Fruit fly (Drosophila melanogaster) whole organism, pupa: Measurements from ENCODE around the gene CG5618.

Experiments used
- CG10348 ChIP-seq: fragments of 200-800 bp; sonication (Bioruptor generic); IDR thresholded peaks from 2 replicates; pipeline ENCODE4 v1.3.6; 2022; ENCODE audit warnings: missing biosample characterization, missing genetic modification characterization
- CG12605 ChIP-seq: fragments of 200-800 bp; sonication (Bioruptor generic); IDR thresholded peaks from 2 replicates; pipeline ENCODE4 v1.3.6; 2022; ENCODE audit warnings: missing biosample characterization, missing genetic modification characterization
- CG13204 ChIP-seq: fragments of 200-800 bp; sonication (Bioruptor generic); optimal IDR thresholded peaks from 2 replicates; lab custom pipeline; 2018; ENCODE audit warnings: missing biosample characterization, mild to moderate bottlenecking, missing genetic modification characterization, moderate library complexity
- CG14655 ChIP-seq: fragments of 200-800 bp; sonication (Bioruptor generic); optimal IDR thresholded peaks from 3 replicates; lab custom pipeline; 2017; ENCODE audit warnings: mild to moderate bottlenecking, missing biosample characterization, missing genetic modification reagents, missing genetic modification characterization
- CG15710 ChIP-seq: fragments of 200-800 bp; sonication (Bioruptor generic); optimal IDR thresholded peaks from 2 replicates; lab custom pipeline; 2018; ENCODE audit warnings: missing biosample characterization, mild to moderate bottlenecking, missing genetic modification characterization, moderate library complexity
- CG17806 ChIP-seq: fragments of 200-800 bp; sonication (Bioruptor generic); optimal IDR thresholded peaks from 2 replicates; lab custom pipeline; 2018; ENCODE audit warnings: missing biosample characterization, mild to moderate bottlenecking, missing genetic modification characterization, moderate library complexity
- CG32121 ChIP-seq: fragments of 200-800 bp; sonication (Bioruptor generic); IDR thresholded peaks from 2 replicates; pipeline ENCODE4 v1.3.6; 2022; ENCODE audit warnings: missing biosample characterization, missing genetic modification characterization
- CG34367 ChIP-seq: fragments of 200-800 bp; sonication (Bioruptor generic); optimal IDR thresholded peaks from 2 replicates; lab custom pipeline; 2018; ENCODE audit warnings: missing biosample characterization, mild to moderate bottlenecking, missing genetic modification characterization
- CG4496 ChIP-seq: fragments of 200-800 bp; sonication (Bioruptor generic); IDR thresholded peaks from 3 replicates; pipeline ENCODE4 v1.3.6; 2022; ENCODE audit warnings: missing biosample characterization, missing genetic modification characterization
- CG8159 ChIP-seq: fragments of 200-800 bp; sonication (Bioruptor generic); optimal IDR thresholded peaks from 3 replicates; lab custom pipeline; 2018; ENCODE audit warnings: missing biosample characterization, mild to moderate bottlenecking, missing genetic modification characterization, moderate library complexity
- CG8301 ChIP-seq: fragments of 200-800 bp; sonication (Bioruptor generic); optimal IDR thresholded peaks from 2 replicates; lab custom pipeline; 2018; ENCODE audit warnings: missing biosample characterization, mild to moderate bottlenecking, missing genetic modification characterization
- CG9948 ChIP-seq: fragments of 200-800 bp; sonication (Bioruptor generic); optimal IDR thresholded peaks from 2 replicates; lab custom pipeline; 2018; ENCODE audit warnings: missing biosample characterization, mild to moderate bottlenecking, missing genetic modification characterization, moderate library complexity
- D1 ChIP-seq: fragments of 200-800 bp; sonication (Bioruptor generic); optimal IDR thresholded peaks from 2 replicates; lab custom pipeline; 2018; ENCODE audit warnings: missing biosample characterization, mild to moderate bottlenecking, missing genetic modification characterization, moderate library complexity
- EcR ChIP-seq: fragments of 200-800 bp; sonication (Bioruptor generic); optimal IDR thresholded peaks from 3 replicates; lab custom pipeline; 2019; ENCODE audit warnings: missing biosample characterization, missing genetic modification characterization, mild to moderate bottlenecking, moderate library complexity, missing genetic modification reagents
- Ets98B ChIP-seq: fragments of 200-800 bp; sonication (Bioruptor generic); IDR thresholded peaks from 2 replicates; pipeline ENCODE4 v1.3.6; 2022; ENCODE audit warnings: missing biosample characterization, missing genetic modification characterization
- Pif1A ChIP-seq: fragments of 200-800 bp; sonication (Bioruptor generic); optimal IDR thresholded peaks from 3 replicates; lab custom pipeline; 2016; ENCODE audit warnings: missing biosample characterization, missing genetic modification characterization
- Pif1B ChIP-seq: fragments of 200-800 bp; sonication (Bioruptor generic); optimal IDR thresholded peaks from 3 replicates; lab custom pipeline; 2016; ENCODE audit warnings: missing biosample characterization, missing genetic modification characterization
- Snoo ChIP-seq: fragments of 200-800 bp; sonication (Bioruptor generic); optimal IDR thresholded peaks from 3 replicates; lab custom pipeline; 2017; ENCODE audit warnings: missing biosample characterization, mild to moderate bottlenecking, missing genetic modification characterization, inconsistent platforms
- fd96Ca ChIP-seq: fragments of 200-800 bp; sonication (Bioruptor generic); IDR thresholded peaks from 3 replicates; pipeline ENCODE4 v1.3.6; 2022; ENCODE audit warnings: missing biosample characterization, missing genetic modification characterization
- gl ChIP-seq: fragments of 200-800 bp; sonication (Bioruptor generic); optimal IDR thresholded peaks from 2 replicates; lab custom pipeline; 2018; ENCODE audit warnings: missing biosample characterization, mild to moderate bottlenecking, missing genetic modification characterization
- rn ChIP-seq: fragments of 200-800 bp; sonication (Bioruptor generic); IDR thresholded peaks from 2 replicates; pipeline ENCODE4 v1.3.6; 2022; ENCODE audit warnings: missing biosample characterization, missing genetic modification characterization

CG5618 gene

dm6 chr3L:20375467-20375866, 22.2 kb downstream of the CG5618 start:
- no peak for TF ChIP-seq Pif1B (GFP tag; lab: Kevin White, UChicago)
- TF ChIP-seq Pif1A (GFP tag; lab: Kevin White, UChicago) = no peak
- TF ChIP-seq fd96Ca (GFP tag; lab: Robert Waterston, UW) = no peak
- TF ChIP-seq CG8301 (tag; lab: Kevin White, UChicago) = no peak
- no peak for TF ChIP-seq CG15710 (tag; lab: Kevin White, UChicago)
- TF ChIP-seq CG8159 (tag; lab: Kevin White, UChicago) = no peak
- no peak for TF ChIP-seq D1 (tag; lab: Kevin White, UChicago)
- TF ChIP-seq CG32121 = no peak
- no peak for TF ChIP-seq CG10348 (GFP tag; lab: Robert Waterston, UW)
- no peak for TF ChIP-seq gl (tag; lab: Kevin White, UChicago)
- TF ChIP-seq CG9948 (tag; lab: Kevin White, UChicago) = no peak
- TF ChIP-seq CG34367 (tag; lab: Kevin White, UChicago) = no peak
- no peak for TF ChIP-seq CG13204 (GFP tag; lab: Kevin White, UChicago)
- TF ChIP-seq CG12605 (GFP tag; lab: Robert Waterston, UW) = no peak
- no peak for TF ChIP-seq EcR (GFP tag; lab: Kevin White, UChicago)
- TF ChIP-seq Snoo (tag; lab: Kevin White, UChicago) = no peak
- TF ChIP-seq Ets98B (GFP tag; lab: Robert Waterston, UW) = no peak
- no peak for TF ChIP-seq rn (GFP tag; lab: Robert Waterston, UW)

dm6 chr3L:20375878-20376563, 22.8 kb downstream of the CG5618 start, which contains the start of the genes Ide and RhoBTB:
Gene Ide, minus strand, starts transcription at chr3L:20375896.
Gene RhoBTB, plus strand, starts transcription at chr3L:20376242.
- TF ChIP-seq EcR (GFP tag; lab: Kevin White, UChicago) = no peak
- TF ChIP-seq CG10348 (GFP tag; lab: Robert Waterston, UW) = peak; percentile 83
- peak; percentile 32; the same call in 1 of the 2 replicates for TF ChIP-seq rn (GFP tag; lab: Robert Waterston, UW)
- TF ChIP-seq CG8159 (tag; lab: Kevin White, UChicago) = peak; percentile 75
- peak; percentile 74; the same call in 2 of the 3 replicates for TF ChIP-seq CG4496 (GFP tag; lab: Robert Waterston, UW)
- TF ChIP-seq CG34367 (tag; lab: Kevin White, UChicago) = peak; percentile 65
- TF ChIP-seq D1 (tag; lab: Kevin White, UChicago) = no peak
- no peak for TF ChIP-seq CG14655 (GFP tag; lab: Kevin White, UChicago)
- no peak for TF ChIP-seq Pif1A (GFP tag; lab: Kevin White, UChicago)
- TF ChIP-seq Ets98B (GFP tag; lab: Robert Waterston, UW) = peak; percentile 42; the same call in 1 of the 2 replicates
- TF ChIP-seq CG15710 (tag; lab: Kevin White, UChicago) = peak; percentile 80
- TF ChIP-seq CG17806 (tag; lab: Kevin White, UChicago) = peak; percentile 67
- no peak for TF ChIP-seq Pif1B (GFP tag; lab: Kevin White, UChicago)
- TF ChIP-seq CG9948 (tag; lab: Kevin White, UChicago) = peak; percentile 68
- TF ChIP-seq CG8301 (tag; lab: Kevin White, UChicago) = peak; percentile 66
- TF ChIP-seq Snoo (tag; lab: Kevin White, UChicago) = peak; percentile 71
- peak; percentile 58 for TF ChIP-seq CG32121
- TF ChIP-seq CG12605 (GFP tag; lab: Robert Waterston, UW) = 0 out of 2 replicates have a peak, but pooled peaks have one; percentile 22
- TF ChIP-seq gl (tag; lab: Kevin White, UChicago) = no peak
- peak; percentile 14; the same call in 1 of the 3 replicates for TF ChIP-seq fd96Ca (GFP tag; lab: Robert Waterston, UW)
- no peak for TF ChIP-seq CG13204 (GFP tag; lab: Kevin White, UChicago)

dm6 chr3L:20376564-20376920, 23.3 kb downstream of the CG5618 start:
- no peak for TF ChIP-seq rn (GFP tag; lab: Robert Waterston, UW)
- TF ChIP-seq EcR (GFP tag; lab: Kevin White, UChicago) = peak; percentile 12

dm6 chr3L:20379496-20379895, 26.2 kb downstream of the CG5618 start:
- TF ChIP-seq CG9948 (tag; lab: Kevin White, UChicago) (no peak), fd96Ca (GFP tag; lab: Robert Waterston, UW) (no peak), CG4496 (GFP tag; lab: Robert Waterston, UW) (no peak), CG34367 (tag; lab: Kevin White, UChicago) (no peak), CG14655 (GFP tag; lab: Kevin White, UChicago) (no peak), CG8159 (tag; lab: Kevin White, UChicago) (no peak), CG17806 (tag; lab: Kevin White, UChicago) (no peak), EcR (GFP tag; lab: Kevin White, UChicago) (no peak), CG32121 (no peak), Ets98B (GFP tag; lab: Robert Waterston, UW) (no peak), CG12605 (GFP tag; lab: Robert Waterston, UW) (no peak), Pif1A (GFP tag; lab: Kevin White, UChicago) (no peak), D1 (tag; lab: Kevin White, UChicago) (no peak), Pif1B (GFP tag; lab: Kevin White, UChicago) (no peak), CG10348 (GFP tag; lab: Robert Waterston, UW) (no peak), CG8301 (tag; lab: Kevin White, UChicago) (no peak), Snoo (tag; lab: Kevin White, UChicago) (no peak), CG13204 (GFP tag; lab: Kevin White, UChicago) (no peak), gl (tag; lab: Kevin White, UChicago) (no peak)
- TF ChIP-seq, all 21 proteins: peak for 0
